Fruit fly (Drosophila melanogaster) whole organism, adult: ENCODE data around the gene DppIII.
A peak's percentile ranks its signal among the peaks of the same experiment; 100 is the strongest.

Source experiments
- CG11617 ChIP-seq: fragments of 200-800 bp; sonication (Bioruptor generic); optimal IDR thresholded peaks from 2 replicates; lab custom pipeline; 2017; ENCODE audit warnings: mild to moderate bottlenecking, missing biosample characterization, missing genetic modification reagents, missing genetic modification characterization
- CG12768 ChIP-seq: fragments of 200-800 bp; sonication (Bioruptor generic); optimal IDR thresholded peaks from 2 replicates; lab custom pipeline; 2017; ENCODE audit warnings: missing biosample characterization, missing genetic modification characterization, mild to moderate bottlenecking, moderate library complexity, missing genetic modification reagents
- CG14711 ChIP-seq: fragments of 200-800 bp; sonication (Bioruptor generic); optimal IDR thresholded peaks from 2 replicates; lab custom pipeline; 2018; ENCODE audit warnings: missing biosample characterization, mild to moderate bottlenecking, missing genetic modification characterization, moderate library complexity
- CG1620 ChIP-seq: fragments of 200-800 bp; sonication (Bioruptor generic); optimal IDR thresholded peaks from 2 replicates; lab custom pipeline; 2016; ENCODE audit warnings: missing biosample characterization, missing genetic modification characterization
- CG33017 ChIP-seq: fragments of 200-800 bp; sonication (Bioruptor generic); optimal IDR thresholded peaks from 2 replicates; lab custom pipeline; 2018; ENCODE audit warnings: missing biosample characterization, mild to moderate bottlenecking, missing genetic modification characterization, moderate library complexity
- CG5204 ChIP-seq: fragments of 200-800 bp; sonication (Bioruptor generic); optimal IDR thresholded peaks from 2 replicates; lab custom pipeline; 2016; ENCODE audit warnings: missing biosample characterization, missing genetic modification characterization
- CG7045 ChIP-seq: fragments of 200-800 bp; sonication (Bioruptor generic); optimal IDR thresholded peaks from 2 replicates; lab custom pipeline; 2017; ENCODE audit warnings: missing biosample characterization, mild to moderate bottlenecking, missing genetic modification characterization
- CG7101 ChIP-seq: fragments of 200-800 bp; sonication (Bioruptor generic); optimal IDR thresholded peaks from 2 replicates; lab custom pipeline; 2018; ENCODE audit warnings: missing biosample characterization, mild to moderate bottlenecking, missing genetic modification characterization, moderate library complexity
- Clk ChIP-seq: fragments of 200-800 bp; sonication (Bioruptor generic); optimal IDR thresholded peaks from 2 replicates; lab custom pipeline; 2017; ENCODE audit warnings: missing biosample characterization, missing genetic modification characterization
- Crg-1 ChIP-seq: fragments of 200-800 bp; sonication (Bioruptor generic); optimal IDR thresholded peaks from 2 replicates; lab custom pipeline; 2016; ENCODE audit warnings: missing biosample characterization, missing genetic modification characterization
- Hr96 ChIP-seq: fragments of 200-800 bp; sonication (Bioruptor generic); optimal IDR thresholded peaks from 2 replicates; lab custom pipeline; 2016; ENCODE audit warnings: missing biosample characterization, missing genetic modification characterization
- Mnt ChIP-seq: fragments of 200-800 bp; sonication (Bioruptor generic); optimal IDR thresholded peaks from 2 replicates; lab custom pipeline; 2016; ENCODE audit warnings: missing biosample characterization, mild to moderate bottlenecking, missing genetic modification characterization
- bab1 ChIP-seq: fragments of 200-800 bp; sonication (Bioruptor generic); optimal IDR thresholded peaks from 3 replicates; lab custom pipeline; 2019; ENCODE audit warnings: missing biosample characterization, mild to moderate bottlenecking, missing genetic modification characterization, moderate library complexity
- cic ChIP-seq: fragments of 200-800 bp; sonication (Bioruptor generic); optimal IDR thresholded peaks from 2 replicates; lab custom pipeline; 2017; ENCODE audit warnings: missing biosample characterization, mild to moderate bottlenecking, missing genetic modification characterization, moderate library complexity
- cnc ChIP-seq, 2 experiments: fragments of >200 bp; optimal IDR thresholded peaks; 2 replicates each; lab custom pipeline; 2017
- kay ChIP-seq: fragments of 200-800 bp; sonication (Bioruptor generic); peaks from one replicate; lab custom pipeline; 2016; ENCODE audit warnings: missing biosample characterization, missing genetic modification characterization, borderline replicate concordance
- ovo ChIP-seq: fragments of 200-800 bp; sonication (Bioruptor generic); optimal IDR thresholded peaks from 2 replicates; lab custom pipeline; 2016; ENCODE audit warnings: missing biosample characterization, missing genetic modification characterization
- pad ChIP-seq: fragments of 200-800 bp; sonication (Bioruptor generic); optimal IDR thresholded peaks from 3 replicates; lab custom pipeline; 2017; ENCODE audit warnings: missing biosample characterization, missing genetic modification characterization, mild to moderate bottlenecking, moderate library complexity, missing genetic modification reagents
- tj ChIP-seq: fragments of 200-800 bp; sonication (Bioruptor generic); optimal IDR thresholded peaks from 3 replicates; lab custom pipeline; 2017; ENCODE audit warnings: missing biosample characterization, mild to moderate bottlenecking, missing genetic modification characterization, moderate library complexity
- toe ChIP-seq: fragments of 200-800 bp; sonication (Bioruptor generic); optimal IDR thresholded peaks from 2 replicates; lab custom pipeline; 2016; ENCODE audit warnings: missing biosample characterization, missing genetic modification characterization

The DppIII gene

dm6 chr3R:8349106-8349448 is 4.9 kb downstream of the DppIII start:
- TF ChIP-seq CG12768 (GFP tag; lab: Kevin White, UChicago) (no peak), kay (GFP tag; lab: Kevin White, UChicago) (no peak), toe (GFP tag; lab: Kevin White, UChicago) (no peak), tj (no peak), CG11617 (GFP tag; lab: Kevin White, UChicago) (no peak), cic (GFP tag; lab: Kevin White, UChicago) (no peak), ovo (GFP tag; lab: Kevin White, UChicago) (no peak), Mnt (GFP tag; lab: Kevin White, UChicago) (no peak), Hr96 (GFP tag; lab: Kevin White, UChicago) (no peak), CG5204 (GFP tag; lab: Kevin White, UChicago) (no peak), CG7045 (GFP tag; lab: Kevin White, UChicago) (no peak), CG33017 (no peak)

- TF ChIP-seq Clk (GFP tag; lab: Kevin White, UChicago) (no peak), Crg-1 (GFP tag; lab: Kevin White, UChicago) (no peak), CG5204 (GFP tag; lab: Kevin White, UChicago) (no peak), ovo (GFP tag; lab: Kevin White, UChicago) (no peak), cnc (optimal IDR thresholded peaks at IDR 0.05; lab: Kevin White, UChicago) (no peak), cic (GFP tag; lab: Kevin White, UChicago) (peak; percentile 14), CG7101 (tag; lab: Kevin White, UChicago) (peak; percentile 7), bab1 (peak; percentile 46), CG11617 (GFP tag; lab: Kevin White, UChicago) (peak; percentile 45), CG1620 (GFP tag; lab: Kevin White, UChicago) (peak; percentile 56), kay (GFP tag; lab: Kevin White, UChicago) (no peak), tj (peak; percentile 45), CG7045 (GFP tag; lab: Kevin White, UChicago) (no peak), toe (GFP tag; lab: Kevin White, UChicago) (peak; percentile 63), CG33017 (no peak), Mnt (GFP tag; lab: Kevin White, UChicago) (peak; percentile 21), pad (GFP tag; lab: Kevin White, UChicago) (peak; percentile 18), Hr96 (GFP tag; lab: Kevin White, UChicago) (no peak), CG12768 (GFP tag; lab: Kevin White, UChicago) (peak; percentile 69), CG14711 (tag; lab: Kevin White, UChicago) (no peak)
Observed at dm6 chr3R:8349449-8350115, 5.4 kb downstream of the DppIII start, which contains the start of gene Atg13. Atg13 (plus strand) TSS chr3R:8349815.

dm6 chr3R:8352961-8353728 is 8.9 kb downstream of the DppIII start:
- TF ChIP-seq Hr96 (GFP tag; lab: Kevin White, UChicago) = no peak
- TF ChIP-seq CG14711 (tag; lab: Kevin White, UChicago) = no peak
- peak; percentile 92 for TF ChIP-seq cic (GFP tag; lab: Kevin White, UChicago)
- TF ChIP-seq CG11617 (GFP tag; lab: Kevin White, UChicago) = no peak
- TF ChIP-seq CG7045 (GFP tag; lab: Kevin White, UChicago) = no peak
- no peak for TF ChIP-seq cnc (optimal IDR thresholded peaks at IDR 0.05; lab: Kevin White, UChicago)
- peak; percentile 40 for TF ChIP-seq toe (GFP tag; lab: Kevin White, UChicago)
- no peak for TF ChIP-seq CG7101 (tag; lab: Kevin White, UChicago)
- peak; percentile 92 for TF ChIP-seq kay (GFP tag; lab: Kevin White, UChicago)
- peak; percentile 62 for TF ChIP-seq tj
- TF ChIP-seq CG5204 (GFP tag; lab: Kevin White, UChicago) = no peak
- peak; percentile 43 for TF ChIP-seq CG12768 (GFP tag; lab: Kevin White, UChicago)
- TF ChIP-seq Mnt (GFP tag; lab: Kevin White, UChicago) = peak; percentile 51

- TF ChIP-seq CG7101 (tag; lab: Kevin White, UChicago) (no peak), bab1 (no peak), CG7045 (GFP tag; lab: Kevin White, UChicago) (no peak), CG1620 (GFP tag; lab: Kevin White, UChicago) (no peak), Crg-1 (GFP tag; lab: Kevin White, UChicago) (no peak), CG5204 (GFP tag; lab: Kevin White, UChicago) (peak; percentile 39), cic (GFP tag; lab: Kevin White, UChicago) (no peak), CG14711 (tag; lab: Kevin White, UChicago) (no peak), ovo (GFP tag; lab: Kevin White, UChicago) (no peak), toe (GFP tag; lab: Kevin White, UChicago) (peak; percentile 45), Mnt (GFP tag; lab: Kevin White, UChicago) (no peak), cnc (optimal IDR thresholded peaks at IDR 0.05; lab: Kevin White, UChicago) (no peak), CG11617 (GFP tag; lab: Kevin White, UChicago) (no peak), Clk (GFP tag; lab: Kevin White, UChicago) (no peak), Hr96 (GFP tag; lab: Kevin White, UChicago) (peak; percentile 67), CG12768 (GFP tag; lab: Kevin White, UChicago) (peak; percentile 94), kay (GFP tag; lab: Kevin White, UChicago) (no peak), pad (GFP tag; lab: Kevin White, UChicago) (no peak), CG33017 (no peak), tj (no peak)
Observed at dm6 chr3R:8353994-8354393, 9.8 kb downstream of the DppIII start.

- peak; percentile 72 for TF ChIP-seq tj
- peak; percentile 55 for TF ChIP-seq CG33017
- no peak for TF ChIP-seq Hr96 (GFP tag; lab: Kevin White, UChicago)
- TF ChIP-seq pad (GFP tag; lab: Kevin White, UChicago) = peak; percentile 27
- TF ChIP-seq CG1620 (GFP tag; lab: Kevin White, UChicago) = no peak
- TF ChIP-seq CG7045 (GFP tag; lab: Kevin White, UChicago) = no peak
- peak; percentile 80 for TF ChIP-seq bab1
- peak; percentile 32 for TF ChIP-seq cic (GFP tag; lab: Kevin White, UChicago)
- no peak for TF ChIP-seq Mnt (GFP tag; lab: Kevin White, UChicago)
- TF ChIP-seq Crg-1 (GFP tag; lab: Kevin White, UChicago) = no peak
- peak; percentile 76 for TF ChIP-seq CG7101 (tag; lab: Kevin White, UChicago)
- TF ChIP-seq CG12768 (GFP tag; lab: Kevin White, UChicago) = no peak
- TF ChIP-seq CG5204 (GFP tag; lab: Kevin White, UChicago) = no peak
- no peak for TF ChIP-seq ovo (GFP tag; lab: Kevin White, UChicago)
- no peak for TF ChIP-seq CG11617 (GFP tag; lab: Kevin White, UChicago)
- TF ChIP-seq CG14711 (tag; lab: Kevin White, UChicago) = peak; percentile 77
- TF ChIP-seq cnc (optimal IDR thresholded peaks at IDR 0.05; lab: Kevin White, UChicago) = no peak
- TF ChIP-seq kay (GFP tag; lab: Kevin White, UChicago) = peak; percentile 90
- no peak for TF ChIP-seq Clk (GFP tag; lab: Kevin White, UChicago)
- no peak for TF ChIP-seq toe (GFP tag; lab: Kevin White, UChicago)
Observed at dm6 chr3R:8354458-8354857, 10.3 kb downstream of the DppIII start.
